Fruit fly (Drosophila melanogaster): Measurements from ENCODE around the gene Ugt49B2.

- TF ChIP-seq cnc (optimal IDR thresholded peaks at IDR 0.05) (no peak), ovo (GFP tag; optimal IDR thresholded peaks at IDR 0.05) (peak; percentile 22), CG14711 (tag; optimal IDR thresholded peaks at IDR 0.05) (peak; percentile 17), CG5204 (GFP tag; optimal IDR thresholded peaks at IDR 0.05) (no peak), tj (GFP tag; optimal IDR thresholded peaks at IDR 0.05) (peak; percentile 58), pad (GFP tag; optimal IDR thresholded peaks at IDR 0.05) (peak; percentile 58), bab1 (GFP tag; optimal IDR thresholded peaks at IDR 0.05) (peak; percentile 65), CG1620 (GFP tag; optimal IDR thresholded peaks at IDR 0.05) (no peak), toe (GFP tag; optimal IDR thresholded peaks at IDR 0.05) (no peak), Crg-1 (GFP tag; optimal IDR thresholded peaks at IDR 0.05) (peak; percentile 11), CG7101 (tag; optimal IDR thresholded peaks at IDR 0.05) (peak; percentile 61), CG11617 (GFP tag; optimal IDR thresholded peaks at IDR 0.05) (no peak), kay (GFP tag; ENCODE audit: borderline replicate concordance) (peak; percentile 97), CG33017 (tag; optimal IDR thresholded peaks at IDR 0.05) (no peak)
Measured at dm6 chr3R:21373403-21374326, 25.9 kb downstream of the Ugt49B2 start.
